Worm (Caenorhabditis elegans) whole organism, young adult: ENCODE data around the gene R03H10.5.

Experiments
- C17E4.6 ChIP-seq: fragments of 200-800 bp; sonication (Bioruptor generic); IDR thresholded peaks from 2 replicates; pipeline ENCODE4 v1.3.6; 2022; ENCODE audit warnings: missing genetic modification reagents, missing genetic modification characterization, missing compliant biosample characterization
- F23B12.7 ChIP-seq: sonication (generic microtip); optimal IDR thresholded peaks from 2 replicates; lab custom pipeline; 2017; ENCODE audit warnings: missing genetic modification characterization, mild to moderate bottlenecking, missing compliant biosample characterization, antibody characterized with exemption, moderate library complexity; ENCODE audit not compliant: insufficient read depth
- F37B4.10 ChIP-seq: fragments of 200-800 bp; sonication (Bioruptor generic); IDR thresholded peaks from 2 replicates; pipeline ENCODE4 v1.3.6; 2022; ENCODE audit warnings: missing genetic modification characterization, missing compliant biosample characterization
- Y53F4B.3 ChIP-seq: fragments of 200-800 bp; sonication (Bioruptor generic); IDR thresholded peaks from 2 replicates; pipeline ENCODE4 v1.3.6; 2022; ENCODE audit warnings: missing genetic modification reagents, missing genetic modification characterization, missing compliant biosample characterization
- athp-1 ChIP-seq: sonication (generic microtip); optimal IDR thresholded peaks from 2 replicates; lab custom pipeline; 2017; ENCODE audit warnings: mild to moderate bottlenecking, missing genetic modification characterization, missing compliant biosample characterization
- attf-3 ChIP-seq: fragments of 200-800 bp; sonication (Bioruptor generic); conservative IDR thresholded peaks from 2 replicates; pipeline ENCODE4 v1.3.6; 2022; ENCODE audit warnings: missing genetic modification reagents, missing genetic modification characterization, missing compliant biosample characterization
- attf-5 ChIP-seq: fragments of 200-800 bp; sonication (Bioruptor generic); optimal IDR thresholded peaks from 2 replicates; lab custom pipeline; 2018; ENCODE audit warnings: mild to moderate bottlenecking, missing genetic modification characterization, missing compliant biosample characterization
- die-1 ChIP-seq: sonication (generic microtip); optimal IDR thresholded peaks from 2 replicates; lab custom pipeline; 2016; ENCODE audit warnings: missing genotype, mild to moderate bottlenecking, missing genetic modification characterization, missing compliant biosample characterization
- dpl-1 ChIP-seq: fragments of 150-350 bp; optimal IDR thresholded peaks from 2 replicates; lab custom pipeline; 2014; ENCODE audit warnings: missing biosample characterization, missing genetic modification reagents, missing genetic modification characterization
- efl-1 ChIP-seq: fragments of 150-350 bp; optimal IDR thresholded peaks from 2 replicates; lab custom pipeline; 2014; ENCODE audit warnings: missing biosample characterization, missing genetic modification reagents, missing genetic modification characterization
- egrh-3 ChIP-seq: fragments of 200-800 bp; sonication (Bioruptor generic); IDR thresholded peaks from 2 replicates; pipeline ENCODE4 v1.3.6; 2022; ENCODE audit warnings: missing genetic modification reagents, missing genetic modification characterization, missing compliant biosample characterization
- ets-4 ChIP-seq: fragments of 200-800 bp; sonication (Bioruptor generic); optimal IDR thresholded peaks from 2 replicates; lab custom pipeline; 2018; ENCODE audit warnings: mild to moderate bottlenecking, missing genetic modification characterization, missing compliant biosample characterization
- hlh-12 ChIP-seq: sonication (generic microtip); optimal IDR thresholded peaks from 2 replicates; lab custom pipeline; 2016; ENCODE audit warnings: missing genetic modification characterization, missing compliant biosample characterization
- hlh-26 ChIP-seq: fragments of 200-800 bp; sonication (Bioruptor generic); conservative IDR thresholded peaks from 2 replicates; pipeline ENCODE4 v1.3.6; 2022; ENCODE audit warnings: missing genetic modification reagents, missing genetic modification characterization, missing compliant biosample characterization
- let-607 ChIP-seq, 2 experiments: fragments of 200-800 bp in 1 of 2; sonication (Bioruptor generic) in 1 of 2; sonication (generic microtip) in 1 of 2; optimal IDR thresholded peaks; 2 replicates each; lab custom pipeline; 2016 to 2018; ENCODE audit warnings: mild to moderate bottlenecking in 2 of 2, missing compliant biosample characterization in 2 of 2, missing genetic modification characterization in 2 of 2, moderate library complexity in 2 of 2, missing genotype in 1 of 2
- lin-54 ChIP-seq: fragments of 200-800 bp; sonication (Bioruptor generic); optimal IDR thresholded peaks from 2 replicates; lab custom pipeline; 2018; ENCODE audit warnings: mild to moderate bottlenecking, missing genetic modification characterization, missing compliant biosample characterization
- lir-1 ChIP-seq: fragments of 200-800 bp; sonication (Bioruptor generic); conservative IDR thresholded peaks from 2 replicates; pipeline ENCODE4 v1.3.6; 2022; ENCODE audit warnings: missing genetic modification reagents, missing genetic modification characterization, missing compliant biosample characterization
- lsl-1 ChIP-seq: fragments of 200-800 bp; sonication (Bioruptor generic); optimal IDR thresholded peaks from 2 replicates; lab custom pipeline; 2018; ENCODE audit warnings: mild to moderate bottlenecking, missing genetic modification characterization, moderate library complexity, missing compliant biosample characterization
- madf-3 ChIP-seq: fragments of 200-800 bp; sonication (Bioruptor generic); IDR thresholded peaks from 2 replicates; pipeline ENCODE4 v1.3.6; 2022; ENCODE audit warnings: missing genetic modification reagents, missing genetic modification characterization, missing compliant biosample characterization
- madf-6 ChIP-seq: fragments of 200-800 bp; sonication (Bioruptor generic); IDR thresholded peaks from 2 replicates; pipeline ENCODE4 v1.3.6; 2022; ENCODE audit warnings: missing genetic modification reagents, missing genetic modification characterization, missing compliant biosample characterization
- nfyb-1 ChIP-seq: fragments of 200-800 bp; sonication (Bioruptor generic); IDR thresholded peaks from 2 replicates; pipeline ENCODE4 v1.3.6; 2022; ENCODE audit warnings: missing genetic modification reagents, missing genetic modification characterization, missing compliant biosample characterization
- nhr-120 ChIP-seq: fragments of 200-800 bp; sonication (Bioruptor generic); IDR thresholded peaks from 2 replicates; pipeline ENCODE4 v1.3.6; 2022; ENCODE audit warnings: missing genetic modification characterization, missing compliant biosample characterization
- pbrm-1 ChIP-seq: fragments of 200-800 bp; sonication (Bioruptor generic); IDR thresholded peaks from 2 replicates; pipeline ENCODE4 v1.3.6; 2022; ENCODE audit warnings: missing genetic modification reagents, missing genetic modification characterization, missing compliant biosample characterization
- sea-2 ChIP-seq: fragments of 200-800 bp; sonication (Bioruptor generic); IDR thresholded peaks from 2 replicates; pipeline ENCODE4 v1.3.6; 2022; ENCODE audit warnings: missing genetic modification characterization, missing compliant biosample characterization
- tbp1 ChIP-seq: fragments of 200-800 bp; sonication (Bioruptor generic); optimal IDR thresholded peaks from 2 replicates; lab custom pipeline; 2018; ENCODE audit warnings: mild to moderate bottlenecking, missing genetic modification characterization, missing compliant biosample characterization
- zfh-2 ChIP-seq: fragments of 200-800 bp; sonication (Bioruptor generic); conservative IDR thresholded peaks from 2 replicates; pipeline ENCODE4 v1.3.6; 2022; ENCODE audit warnings: missing genetic modification reagents, missing genetic modification characterization, missing compliant biosample characterization
- ztf-18 ChIP-seq: sonication (generic microtip); optimal IDR thresholded peaks from 2 replicates; lab custom pipeline; 2016; ENCODE audit warnings: missing genotype, mild to moderate bottlenecking, missing genetic modification characterization, missing compliant biosample characterization
- ztf-22 ChIP-seq: fragments of 200-800 bp; sonication (Bioruptor generic); optimal IDR thresholded peaks from 2 replicates; lab custom pipeline; 2018; ENCODE audit warnings: mild to moderate bottlenecking, missing genetic modification characterization, moderate library complexity, missing compliant biosample characterization
- ztf-3 ChIP-seq: fragments of 200-800 bp; sonication (Bioruptor generic); optimal IDR thresholded peaks from 2 replicates; lab custom pipeline; 2018; ENCODE audit warnings: mild to moderate bottlenecking, missing genetic modification characterization, missing compliant biosample characterization
- ztf-6 ChIP-seq: fragments of 200-800 bp; sonication (Bioruptor generic); IDR thresholded peaks from 2 replicates; pipeline ENCODE4 v1.3.6; 2022; ENCODE audit warnings: missing genetic modification reagents, missing genetic modification characterization, missing compliant biosample characterization

The R03H10.5 gene

DNA sequence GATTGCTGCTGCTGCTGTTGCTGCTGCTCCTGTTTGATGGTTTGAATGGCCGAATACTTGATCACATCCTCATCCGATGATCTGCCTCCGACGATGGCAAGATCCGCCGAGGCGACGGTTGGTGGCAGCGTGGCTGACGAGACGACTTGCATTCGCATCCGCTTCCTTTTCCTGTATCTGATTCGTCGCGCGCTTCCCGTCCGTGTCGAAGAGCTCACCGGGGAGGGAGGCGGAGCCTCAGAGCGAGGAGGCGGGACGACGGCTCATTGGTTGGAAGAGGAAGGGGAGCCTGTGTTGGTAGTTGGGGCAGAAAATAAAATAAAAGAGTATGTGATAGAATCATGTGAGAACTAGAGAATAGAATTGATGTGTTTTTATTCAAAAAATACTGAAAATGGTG is 35.7 kb downstream of the R03H10.5 start:
- TF ChIP-seq egrh-3 (GFP tag; lab: Robert Waterston, UW) (peak; percentile 80), die-1 (no peak), zfh-2 (GFP tag; lab: Robert Waterston, UW) (peak; percentile 93)

- TF ChIP-seq zfh-2 (GFP tag; lab: Robert Waterston, UW) (peak; percentile 57), dpl-1 (GFP tag; lab: Kevin White, UChicago) (no peak), die-1 (no peak)
Observed at ce11 chrII:4133332-4133731, 37.1 kb downstream of the R03H10.5 start.

DNA sequence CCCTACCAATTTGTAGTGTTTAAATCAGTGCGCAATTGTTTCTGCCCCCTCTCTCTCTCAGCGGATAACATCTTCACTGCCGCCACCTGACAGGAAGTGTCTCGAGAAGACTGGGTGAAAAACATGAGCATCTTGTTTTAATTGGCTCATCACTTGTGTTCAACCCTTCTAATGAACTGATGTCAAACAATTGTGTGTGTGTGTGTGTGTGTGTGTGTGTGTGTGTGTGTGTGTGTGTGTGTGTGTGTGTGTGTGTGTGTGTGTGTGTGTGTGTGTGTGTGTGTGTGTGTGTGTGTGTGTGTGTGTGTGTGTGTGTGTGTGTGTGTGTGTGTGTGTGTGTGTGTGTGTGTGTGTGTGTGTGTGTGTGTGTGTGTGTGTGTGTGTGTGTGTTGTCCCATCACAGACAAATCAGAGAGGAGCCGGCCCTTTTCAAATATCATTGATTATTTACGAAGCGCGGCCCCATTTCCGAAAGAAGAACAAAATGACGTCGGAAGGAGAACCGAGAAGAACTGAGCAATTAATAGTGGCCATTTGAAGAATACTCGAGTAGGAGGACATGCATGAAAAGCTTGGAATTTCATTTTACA is 40.2 kb downstream of the R03H10.5 start:
- TF ChIP-seq egrh-3 (GFP tag; lab: Robert Waterston, UW), result peak; percentile 48
- TF ChIP-seq ztf-3 (GFP tag; lab: Kevin White, UChicago), result peak; percentile 69
- peak; percentile 11 for TF ChIP-seq attf-5 (GFP tag; lab: Kevin White, UChicago)
- 0 out of 2 replicates have a peak, but pooled peaks have one; percentile 29 for TF ChIP-seq zfh-2 (GFP tag; lab: Robert Waterston, UW)
- TF ChIP-seq lsl-1 (GFP tag; lab: Kevin White, UChicago), result peak; percentile 9
- 0 out of 2 replicates have a peak, but pooled peaks have one; percentile 38 for TF ChIP-seq lir-1 (GFP tag; lab: Robert Waterston, UW)
- TF ChIP-seq ztf-22 (GFP tag; lab: Kevin White, UChicago), result peak; percentile 12
- peak; percentile 1 for TF ChIP-seq lin-54 (GFP tag; lab: Kevin White, UChicago)

DNA sequence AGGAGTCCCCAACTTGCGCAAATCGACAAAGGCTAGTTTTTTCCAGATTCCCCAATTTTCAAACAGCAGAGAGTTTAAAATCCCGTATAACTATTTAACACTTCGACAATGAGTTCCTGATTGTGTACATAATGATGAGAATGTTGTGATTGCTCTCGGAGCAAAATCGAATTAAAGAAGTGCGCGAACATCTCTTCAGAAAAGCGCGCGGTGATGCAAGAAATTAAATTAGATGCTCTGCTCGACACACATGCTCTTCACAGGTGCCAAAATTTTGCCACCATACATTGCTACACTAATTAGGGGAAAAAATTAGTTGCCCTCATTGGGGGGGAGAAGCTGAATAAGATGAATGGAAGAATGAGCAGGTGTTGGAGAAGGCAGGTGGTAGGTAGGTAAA is 41.0 kb downstream of the R03H10.5 start:
- no peak for TF ChIP-seq ztf-18 (tag; lab: Kevin White, UChicago)
- TF ChIP-seq pbrm-1, result no peak
- no peak for TF ChIP-seq let-607 (tag; optimal IDR thresholded peaks at IDR 0.05; lab: Kevin White, UChicago)
- no peak for TF ChIP-seq Y53F4B.3 (GFP tag; lab: Robert Waterston, UW)
- TF ChIP-seq sea-2 (GFP tag; lab: Robert Waterston, UW), result no peak
- TF ChIP-seq efl-1, result no peak
- no peak for TF ChIP-seq ets-4
- TF ChIP-seq hlh-26, result no peak
- TF ChIP-seq zfh-2 (GFP tag; lab: Robert Waterston, UW), result no peak
- TF ChIP-seq attf-3 (GFP tag; lab: Robert Waterston, UW), result no peak

DNA sequence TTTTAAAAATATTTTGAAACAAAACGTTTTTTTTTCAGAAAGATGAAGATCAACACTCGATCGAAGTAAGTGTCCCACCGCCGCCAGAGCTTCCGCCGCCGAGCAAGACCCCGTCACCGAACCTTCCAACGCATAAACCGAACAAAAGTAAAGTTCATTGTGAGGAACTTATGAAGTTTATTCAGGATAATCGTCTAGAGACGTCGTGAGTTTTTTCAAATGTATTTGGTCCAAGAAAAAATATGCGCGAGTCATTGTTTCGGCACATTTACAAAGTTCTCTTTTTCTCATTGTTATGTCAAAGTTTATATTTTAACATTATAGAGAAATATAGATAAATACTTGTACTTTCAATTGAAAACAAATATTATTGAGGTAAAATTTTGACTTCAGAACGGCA is 45.2 kb downstream of the R03H10.5 start:
- TF ChIP-seq nfyb-1 (GFP tag; lab: Robert Waterston, UW) (no peak), athp-1 (no peak), F23B12.7 (no peak), F37B4.10 (no peak), ztf-6 (no peak), C17E4.6 (GFP tag; lab: Robert Waterston, UW) (no peak), nhr-120 (GFP tag; lab: Robert Waterston, UW) (no peak), hlh-12 (tag; lab: Kevin White, UChicago) (no peak), tbp1 (no peak)
- TF ChIP-seq, all 124 proteins: peak for 0

- no peak for TF ChIP-seq madf-3 (GFP tag; lab: Robert Waterston, UW)
- peak; percentile 52 for TF ChIP-seq efl-1
- TF ChIP-seq dpl-1 (GFP tag; lab: Kevin White, UChicago), result no peak
- TF ChIP-seq pbrm-1, result no peak
- TF ChIP-seq madf-6 (GFP tag; lab: Robert Waterston, UW), result peak; percentile 62
Observed at ce11 chrII:4122899-4123298, 47.5 kb downstream of the R03H10.5 start.
